Worm (Caenorhabditis elegans): Measurements from ENCODE around the gene K06H6.4.
A peak's percentile ranks its signal among the peaks of the same experiment; 100 is the strongest.

K06H6.4 gene

DNA sequence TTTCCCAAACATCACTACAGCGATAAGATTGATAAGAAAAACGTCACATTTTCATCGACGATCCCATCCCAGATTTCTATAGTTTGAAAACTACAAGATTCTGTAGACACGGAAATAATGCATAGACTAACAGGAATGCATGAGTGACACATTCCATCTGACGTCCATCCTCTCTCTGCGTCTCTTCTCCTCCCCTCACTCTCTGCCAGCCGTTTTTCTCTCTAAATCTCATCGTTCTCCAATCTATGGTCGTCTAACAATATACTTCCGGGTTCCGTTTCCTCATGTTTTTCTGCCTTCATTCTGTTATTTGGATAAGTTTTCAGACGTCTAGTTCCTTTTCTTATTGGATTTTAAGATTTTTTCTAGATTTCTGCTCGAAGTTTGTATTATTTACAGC lies 40.0 kb downstream of the K06H6.4 start, which contains the start of gene F48G7.4 (continued):
- peak; percentile 48; the same call in 1 of the 2 replicates for TF ChIP-seq grh-1 (GFP tag; IDR thresholded peaks at IDR 0.05)
- peak; percentile 38 for TF ChIP-seq fkh-10 (GFP tag; optimal IDR thresholded peaks at IDR 0.05)
- no peak for TF ChIP-seq ceh-88 (GFP tag; IDR thresholded peaks at IDR 0.05)
- peak; percentile 52 to 64 for TF ChIP-seq lin-35 (GFP tag; optimal IDR thresholded peaks at IDR 0.05)
- peak; percentile 91 for TF ChIP-seq fkh-8 (tag; optimal IDR thresholded peaks at IDR 0.05)
- no peak for TF ChIP-seq ceh-90 (tag; optimal IDR thresholded peaks at IDR 0.05)
- TF ChIP-seq fos-1 (tag; optimal IDR thresholded peaks at IDR 0.05): peak; percentile 60
- TF ChIP-seq nhr-12 (tag; optimal IDR thresholded peaks at IDR 0.05): no peak
- TF ChIP-seq C34B4.2 (tag; optimal IDR thresholded peaks at IDR 0.05): no peak
- no peak for TF ChIP-seq ceh-63 (GFP tag; optimal IDR thresholded peaks at IDR 0.05)
- peak; percentile 24 for TF ChIP-seq mef-2 (tag; optimal IDR thresholded peaks at IDR 0.05)
- peak; percentile 73 for TF ChIP-seq nhr-11 (tag; optimal IDR thresholded peaks at IDR 0.05)
- peak; percentile 95 for TF ChIP-seq nhr-85 (tag)
- peak in 1 of 2 experiments; percentile 45 for TF ChIP-seq egl-27 (tag; optimal IDR thresholded peaks at IDR 0.05)
- no peak for TF ChIP-seq hpl-2 (GFP tag; optimal IDR thresholded peaks at IDR 0.05)
- no peak for TF ChIP-seq elt-2 (tag; optimal IDR thresholded peaks at IDR 0.05)
- peak; percentile 3 for TF ChIP-seq pax-3 (tag; optimal IDR thresholded peaks at IDR 0.05)
- TF ChIP-seq nhr-28 (tag; optimal IDR thresholded peaks at IDR 0.05): no peak
- no peak for TF ChIP-seq nhr-90 (tag; optimal IDR thresholded peaks at IDR 0.05; ENCODE audit: poor library complexity)
- peak; percentile 73 for TF ChIP-seq ztf-4 (tag; optimal IDR thresholded peaks at IDR 0.05)
- TF ChIP-seq blmp-1 (tag; optimal IDR thresholded peaks at IDR 0.05): no peak
- no peak for TF ChIP-seq ets-5 (GFP tag; IDR thresholded peaks at IDR 0.05)
- TF ChIP-seq unc-30 (tag; optimal IDR thresholded peaks at IDR 0.05): no peak
- TF ChIP-seq sox-4 (tag; optimal IDR thresholded peaks at IDR 0.05): peak; percentile 13
- TF ChIP-seq nhr-20 (tag; optimal IDR thresholded peaks at IDR 0.05): peak; percentile 91
- TF ChIP-seq mdl-1 (tag; optimal IDR thresholded peaks at IDR 0.05): peak in 1 of 2 experiments; percentile 11
- TF ChIP-seq dsc-1 (tag; optimal IDR thresholded peaks at IDR 0.05): peak; percentile 60
- TF ChIP-seq lsy-2 (tag; optimal IDR thresholded peaks at IDR 0.05): peak in 1 of 2 experiments; percentile 72
- peak; percentile 15 for TF ChIP-seq lin-13 (GFP tag; optimal IDR thresholded peaks at IDR 0.05)
- TF ChIP-seq snu-23 (GFP tag; optimal IDR thresholded peaks at IDR 0.05): peak; percentile 86
- no peak for TF ChIP-seq unc-130 (tag; optimal IDR thresholded peaks at IDR 0.05)
- TF ChIP-seq tlp-1 (tag; optimal IDR thresholded peaks at IDR 0.05): no peak
- TF ChIP-seq sptf-1 (tag; optimal IDR thresholded peaks at IDR 0.05): no peak
- TF ChIP-seq swsn-7 (tag; optimal IDR thresholded peaks at IDR 0.05): peak; percentile 78
- TF ChIP-seq lir-3 (tag; optimal IDR thresholded peaks at IDR 0.05; ENCODE audit: poor library complexity): peak; percentile 62
- TF ChIP-seq pag-3 (tag; optimal IDR thresholded peaks at IDR 0.05; ENCODE audit: borderline replicate concordance, insufficient read depth): no peak
- TF ChIP-seq isw-1 (GFP tag; IDR thresholded peaks at IDR 0.05): peak; percentile 33
- TF ChIP-seq mep-1 (tag; optimal IDR thresholded peaks at IDR 0.05): peak; percentile 25
- no peak for TF ChIP-seq ces-1 (GFP tag; optimal IDR thresholded peaks at IDR 0.05)
- TF ChIP-seq lin-39 (tag; optimal IDR thresholded peaks at IDR 0.05): no peak
- no peak for TF ChIP-seq fkh-4 (tag; optimal IDR thresholded peaks at IDR 0.05; ENCODE audit: borderline replicate concordance)
- peak; percentile 67 for TF ChIP-seq skn-1 (tag; optimal IDR thresholded peaks at IDR 0.05)
- TF ChIP-seq C04F5.9 (tag; optimal IDR thresholded peaks at IDR 0.05): no peak
- peak; percentile 5 for TF ChIP-seq F16B12.6 (tag; optimal IDR thresholded peaks at IDR 0.05)
- no peak for TF ChIP-seq alr-1 (tag; optimal IDR thresholded peaks at IDR 0.05; ENCODE audit: borderline replicate concordance)
- TF ChIP-seq xbp-1 (tag; optimal IDR thresholded peaks at IDR 0.05): peak; percentile 64
- peak; percentile 26 for TF ChIP-seq zag-1 (tag; optimal IDR thresholded peaks at IDR 0.05)

All from whole organism, L1 larva.